Fruit fly (Drosophila melanogaster): ENCODE measurements around the gene Cpr65Ec.
A peak's percentile ranks its signal among the peaks of the same experiment; 100 is the strongest.

Cpr65Ec gene

DNA sequence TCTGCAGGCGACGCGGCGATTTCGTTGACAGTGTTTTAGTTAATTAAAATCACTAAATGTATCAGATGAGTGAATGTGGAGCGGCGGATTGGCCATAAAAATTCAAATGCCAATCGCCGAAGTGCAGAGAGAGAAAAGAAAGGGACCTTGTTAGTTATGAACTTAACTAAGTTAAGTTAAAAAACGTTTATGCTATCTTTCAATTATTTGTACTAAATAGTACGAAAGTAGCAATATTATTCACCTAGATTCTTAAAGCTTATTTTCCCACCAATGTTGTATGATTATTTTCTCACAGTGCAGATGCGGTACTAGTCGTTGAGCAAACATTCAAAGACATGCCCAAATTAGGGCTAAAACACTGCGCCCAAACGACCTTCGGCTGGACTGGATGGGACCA is 2.2 kb upstream of the Cpr65Ec start (continued):
- TF ChIP-seq CG8319 (GFP tag; optimal IDR thresholded peaks at IDR 0.05) = peak; percentile 60
- TF ChIP-seq vri (GFP tag; optimal IDR thresholded peaks at IDR 0.05) = no peak
- TF ChIP-seq Lpt (GFP tag; optimal IDR thresholded peaks at IDR 0.05) = no peak
- TF ChIP-seq CG6276 (GFP tag; optimal IDR thresholded peaks at IDR 0.05) = no peak
- no peak for TF ChIP-seq Blimp-1 (GFP tag; optimal IDR thresholded peaks at IDR 0.05)
- no peak for TF ChIP-seq fkh (GFP tag; optimal IDR thresholded peaks at IDR 0.05)
- peak; percentile 39 for TF ChIP-seq achi (GFP tag; optimal IDR thresholded peaks at IDR 0.05)
- TF ChIP-seq CG6808 (GFP tag; optimal IDR thresholded peaks at IDR 0.05) = peak; percentile 22
- TF ChIP-seq eg (GFP tag; IDR thresholded peaks at IDR 0.05) = peak; percentile 56; the same call in 1 of the 3 replicates
- TF ChIP-seq fd85E (GFP tag; optimal IDR thresholded peaks at IDR 0.05) = no peak
- TF ChIP-seq acj6 (GFP tag; optimal IDR thresholded peaks at IDR 0.05) = peak; percentile 43
- peak; percentile 72 for TF ChIP-seq svp (GFP tag)
- 0 out of 2 replicates have a peak, but pooled peaks have one; percentile 30 for TF ChIP-seq CG15336 (GFP tag; IDR thresholded peaks at IDR 0.05)
- TF ChIP-seq spab (GFP tag; optimal IDR thresholded peaks at IDR 0.05) = peak; percentile 32
- no peak for TF ChIP-seq salr (GFP tag; optimal IDR thresholded peaks at IDR 0.05)
- TF ChIP-seq ss (GFP tag; optimal IDR thresholded peaks at IDR 0.05) = no peak
- TF ChIP-seq CG32006 (GFP tag; optimal IDR thresholded peaks at IDR 0.05) = peak; percentile 25
- peak; percentile 24 for TF ChIP-seq CG34406 (GFP tag; optimal IDR thresholded peaks at IDR 0.05)
- TF ChIP-seq CG10631 (GFP tag; optimal IDR thresholded peaks at IDR 0.05) = peak; percentile 31
- no peak for TF ChIP-seq Sox15 (GFP tag; optimal IDR thresholded peaks at IDR 0.05)
- TF ChIP-seq CG6854 (GFP tag; optimal IDR thresholded peaks at IDR 0.05) = no peak
- peak; percentile 13 for TF ChIP-seq net (GFP tag; optimal IDR thresholded peaks at IDR 0.05)

DNA sequence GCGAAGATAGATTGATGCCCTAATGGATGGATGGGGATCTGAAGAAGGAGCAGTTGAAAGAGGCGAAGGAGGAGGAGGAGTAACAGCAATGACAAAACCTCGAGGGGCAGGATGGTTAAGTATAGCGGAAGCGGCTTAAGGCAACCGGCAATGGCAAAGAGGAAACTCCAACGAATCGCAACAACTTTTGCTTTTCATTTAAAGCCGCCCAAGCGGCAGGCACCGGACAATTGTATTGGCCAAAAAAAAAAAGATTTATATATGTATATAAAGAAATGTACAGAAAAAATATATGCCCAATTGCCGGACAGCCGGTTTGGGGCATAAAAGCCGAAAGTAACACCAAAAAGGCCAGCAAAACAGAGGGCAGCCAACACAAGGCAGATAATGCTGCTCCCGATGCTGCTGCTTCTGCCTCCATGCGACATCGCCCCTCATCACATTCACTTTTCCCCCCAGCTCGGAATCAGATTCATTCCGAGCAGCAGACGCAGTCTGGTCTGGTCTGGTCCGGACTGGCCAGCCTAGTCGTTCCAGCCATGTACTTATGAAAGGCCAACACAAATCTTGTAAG is 1.6 kb upstream of the Cpr65Ec start:
- no peak for TF ChIP-seq CG10669 (GFP tag; optimal IDR thresholded peaks at IDR 0.05)
- no peak for TF ChIP-seq CG3032 (tag; optimal IDR thresholded peaks at IDR 0.05)
- no peak for TF ChIP-seq Eip93F (GFP tag; optimal IDR thresholded peaks at IDR 0.05)
- peak; percentile 0 for TF ChIP-seq CG6854 (GFP tag; optimal IDR thresholded peaks at IDR 0.05)
- no peak for TF ChIP-seq CG6276 (GFP tag; optimal IDR thresholded peaks at IDR 0.05)
- peak; percentile 62 for TF ChIP-seq svp (GFP tag)
- no peak for TF ChIP-seq CG3919 (GFP tag; optimal IDR thresholded peaks at IDR 0.05)
- TF ChIP-seq Blimp-1 (GFP tag; optimal IDR thresholded peaks at IDR 0.05) = peak; percentile 90
- TF ChIP-seq Hr4 (GFP tag; optimal IDR thresholded peaks at IDR 0.05) = no peak
- no peak for TF ChIP-seq fd59A (GFP tag; optimal IDR thresholded peaks at IDR 0.05)

DNA sequence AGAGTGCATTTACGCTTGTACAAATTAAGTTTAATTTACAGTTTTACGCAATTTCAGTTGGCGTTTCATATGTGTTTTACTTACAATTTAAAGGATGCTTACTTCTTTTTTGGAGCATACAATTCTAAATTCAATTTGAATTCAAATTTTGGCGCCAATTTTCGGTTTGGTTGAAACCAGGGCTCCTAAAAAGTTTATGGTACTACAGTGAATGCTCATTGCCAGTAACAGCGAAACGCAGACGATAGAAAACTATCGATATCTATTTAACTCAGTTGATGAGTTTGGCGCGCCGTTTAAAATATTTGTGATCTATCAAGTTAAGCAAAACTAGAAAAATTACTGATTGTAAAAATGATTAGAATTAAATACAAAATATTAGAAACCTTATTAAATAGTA is 1.0 kb downstream of the Cpr65Ec start:
- no peak for TF ChIP-seq svp (GFP tag)
- TF ChIP-seq dsx (GFP tag; optimal IDR thresholded peaks at IDR 0.05; ENCODE audit: poor library complexity, severe bottlenecking) = no peak
- TF ChIP-seq Smox (GFP tag; optimal IDR thresholded peaks at IDR 0.05) = no peak
- no peak for TF ChIP-seq pdm3 (GFP tag; optimal IDR thresholded peaks at IDR 0.05)
- TF ChIP-seq spab (GFP tag; optimal IDR thresholded peaks at IDR 0.05) = no peak
- TF ChIP-seq ss (GFP tag; optimal IDR thresholded peaks at IDR 0.05) = no peak
- TF ChIP-seq fkh (GFP tag; optimal IDR thresholded peaks at IDR 0.05) = no peak
- no peak for TF ChIP-seq CG15336 (GFP tag; IDR thresholded peaks at IDR 0.05)
- TF ChIP-seq achi (GFP tag; optimal IDR thresholded peaks at IDR 0.05) = no peak
- no peak for TF ChIP-seq CG3032 (tag; optimal IDR thresholded peaks at IDR 0.05)
- TF ChIP-seq Met (GFP tag; optimal IDR thresholded peaks at IDR 0.05) = no peak
- no peak for TF ChIP-seq CG6276 (GFP tag; optimal IDR thresholded peaks at IDR 0.05)
- TF ChIP-seq Hr4 (GFP tag; optimal IDR thresholded peaks at IDR 0.05) = no peak
- no peak for TF ChIP-seq acj6 (GFP tag; optimal IDR thresholded peaks at IDR 0.05)
- TF ChIP-seq CG8119 (GFP tag; IDR thresholded peaks at IDR 0.05) = no peak
- no peak for TF ChIP-seq topi (GFP tag; optimal IDR thresholded peaks at IDR 0.05)
- no peak for TF ChIP-seq CG1621 (tag; optimal IDR thresholded peaks at IDR 0.05)
- no peak for TF ChIP-seq CG6808 (GFP tag; optimal IDR thresholded peaks at IDR 0.05)
